Fruit fly (Drosophila melanogaster): ENCODE data around the gene NHP2.
A peak's percentile ranks its signal among the peaks of the same experiment; 100 is the strongest.

The NHP2 gene

DNA sequence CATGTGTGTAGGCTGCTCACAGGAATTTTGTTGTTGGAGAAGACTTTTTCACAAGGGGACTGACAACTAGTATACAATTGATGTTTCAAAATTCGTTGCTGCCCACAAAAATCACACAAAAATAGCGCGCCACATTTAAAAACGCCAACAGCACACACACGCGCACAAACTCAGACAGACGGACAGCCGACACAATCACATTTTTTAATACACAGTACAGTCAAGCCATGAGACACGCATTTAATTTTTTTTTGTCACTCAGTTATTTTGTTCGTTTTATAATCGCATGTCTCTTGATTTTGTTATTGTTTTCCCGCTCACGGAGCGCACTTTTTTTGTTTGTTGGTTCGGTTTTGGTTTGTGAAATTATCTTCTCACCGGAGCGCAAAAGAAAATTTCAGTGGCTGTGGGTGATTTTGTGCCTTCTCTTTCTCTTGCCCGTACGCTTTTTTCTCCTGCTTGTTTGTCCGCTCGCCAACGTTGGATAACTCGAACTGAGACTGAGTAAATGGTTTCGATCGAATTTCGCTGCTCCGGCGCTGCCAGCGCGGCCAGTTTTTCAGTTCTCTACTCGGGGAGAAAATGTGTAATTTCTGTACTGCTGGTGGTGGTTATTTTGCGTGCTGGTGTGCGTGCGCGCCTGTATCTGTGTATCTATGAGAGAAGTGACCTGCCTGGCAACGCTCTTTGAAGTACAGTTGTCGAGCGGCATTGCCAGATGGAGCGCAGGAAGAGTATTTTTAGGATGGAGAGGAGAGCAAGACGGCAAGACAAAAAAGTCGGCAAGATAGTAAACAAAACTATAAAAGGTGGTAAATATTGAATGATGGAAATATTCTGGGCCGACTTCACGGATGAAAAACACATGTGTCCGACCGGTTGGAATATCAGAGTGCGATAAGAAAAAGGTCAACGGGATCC is 44.2 kb downstream of the NHP2 start, which contains the start of gene CG42507 (continued):
- TF ChIP-seq repo (GFP tag; optimal IDR thresholded peaks at IDR 0.05) (no peak), CG13424 (tag; optimal IDR thresholded peaks at IDR 0.05) (peak; percentile 33), zfh2 (GFP tag; optimal IDR thresholded peaks at IDR 0.05) (no peak), sr (GFP tag; IDR thresholded peaks at IDR 0.05) (peak; percentile 9; the same call in 1 of the 3 replicates), CG3847 (GFP tag; IDR thresholded peaks at IDR 0.05) (0 out of 2 replicates have a peak, but pooled peaks have one; percentile 17), H15 (GFP tag; IDR thresholded peaks at IDR 0.05) (no peak), ato (GFP tag; IDR thresholded peaks at IDR 0.05; ENCODE audit: partially characterized antibody) (no peak), Dip2 (GFP tag; IDR thresholded peaks at IDR 0.05) (no peak), jing (GFP tag; optimal IDR thresholded peaks at IDR 0.05) (no peak), CG7786 (GFP tag; optimal IDR thresholded peaks at IDR 0.05) (no peak), p53 (GFP tag; optimal IDR thresholded peaks at IDR 0.05) (no peak), dmrt99B (tag; optimal IDR thresholded peaks at IDR 0.05) (peak; percentile 5), CG6813 (GFP tag; optimal IDR thresholded peaks at IDR 0.05) (peak; percentile 57), sens (GFP tag) (peak; percentile 76), crol (GFP tag; IDR thresholded peaks at IDR 0.05) (peak; percentile 85), Tbp (GFP tag; optimal IDR thresholded peaks at IDR 0.05) (no peak), MTF-1 (GFP tag; optimal IDR thresholded peaks at IDR 0.05; ENCODE audit: borderline replicate concordance) (peak; percentile 72), wdn (GFP tag; IDR thresholded peaks at IDR 0.05) (peak; percentile 85; the same call in 1 of the 2 replicates), sd (tag; optimal IDR thresholded peaks at IDR 0.05) (peak; percentile 68), CG1233 (GFP tag; optimal IDR thresholded peaks at IDR 0.05) (peak; percentile 59), row (GFP tag; IDR thresholded peaks at IDR 0.05) (peak; percentile 47), CG31441 (GFP tag; IDR thresholded peaks at IDR 0.05) (no peak; the same call in none of the 2 replicates), lab (GFP tag; optimal IDR thresholded peaks at IDR 0.05) (peak; percentile 71), CG6683 (GFP tag; optimal IDR thresholded peaks at IDR 0.05) (no peak), YL-1 (GFP tag; optimal IDR thresholded peaks at IDR 0.05) (peak; percentile 35), Nf-YB (GFP tag; optimal IDR thresholded peaks at IDR 0.05) (peak; percentile 5), dmrt11E (tag; optimal IDR thresholded peaks at IDR 0.05) (no peak), CG10366 (GFP tag; IDR thresholded peaks at IDR 0.05) (no peak), bbx (GFP tag; IDR thresholded peaks at IDR 0.05; ENCODE audit: partially characterized antibody) (0 out of 2 replicates have a peak, but pooled peaks have one; percentile 8), Kr (GFP tag; optimal IDR thresholded peaks at IDR 0.05) (peak; percentile 77), run (tag; optimal IDR thresholded peaks at IDR 0.05) (no peak), slou (GFP tag; optimal IDR thresholded peaks at IDR 0.05) (no peak), caup (GFP tag; optimal IDR thresholded peaks at IDR 0.05; ENCODE audit: severe bottlenecking) (peak; percentile 55), tx (GFP tag; optimal IDR thresholded peaks at IDR 0.05) (no peak), lbe (GFP tag; optimal IDR thresholded peaks at IDR 0.05) (peak; percentile 66), CG11247 (GFP tag; IDR thresholded peaks at IDR 0.05) (0 out of 2 replicates have a peak, but pooled peaks have one; percentile 25), Dbx (GFP tag; IDR thresholded peaks at IDR 0.05) (peak; percentile 67; the same call in 2 of the 3 replicates), grau (tag; optimal IDR thresholded peaks at IDR 0.05) (peak; percentile 9), HLHmδ (GFP tag; optimal IDR thresholded peaks at IDR 0.05) (peak; percentile 82), HLH54F (GFP tag; optimal IDR thresholded peaks at IDR 0.05) (peak; percentile 19), CG10431 (GFP tag; optimal IDR thresholded peaks at IDR 0.05) (peak; percentile 84), CG10209 (GFP tag; optimal IDR thresholded peaks at IDR 0.05) (peak; percentile 47), emc (GFP tag; optimal IDR thresholded peaks at IDR 0.05) (no peak), wor (GFP tag; IDR thresholded peaks at IDR 0.05) (no peak), CG3726 (GFP tag; IDR thresholded peaks at IDR 0.05) (no peak), CG4328 (GFP tag; optimal IDR thresholded peaks at IDR 0.05) (peak; percentile 60), CG2875 (GFP tag; optimal IDR thresholded peaks at IDR 0.05) (peak; percentile 21), CG42726 (GFP tag; IDR thresholded peaks at IDR 0.05; ENCODE audit: partially characterized antibody) (no peak)

Measured in whole organism, embryonic.